Worm (Caenorhabditis elegans) whole organism, L1 larva: ENCODE results near the gene C55C3.8.

Experiments used
- C04F5.9 ChIP-seq: sonication (generic microtip); optimal IDR thresholded peaks from 2 replicates; lab custom pipeline; 2016; ENCODE audit warnings: missing genetic modification characterization, missing compliant biosample characterization
- C16A3.4 ChIP-seq: fragments of 150-350 bp; optimal IDR thresholded peaks from 2 replicates; lab custom pipeline; 2014; ENCODE audit warnings: missing biosample characterization, missing genetic modification characterization
- F16B12.6 ChIP-seq: fragments of 150-350 bp; optimal IDR thresholded peaks from 2 replicates; lab custom pipeline; 2014; ENCODE audit warnings: missing biosample characterization, missing genetic modification characterization
- aha-1 ChIP-seq: fragments of 150-350 bp; optimal IDR thresholded peaks from 2 replicates; lab custom pipeline; 2014; ENCODE audit warnings: missing biosample characterization, missing genetic modification characterization
- aly-2 ChIP-seq: fragments of 150-350 bp; optimal IDR thresholded peaks from 2 replicates; lab custom pipeline; 2014; ENCODE audit warnings: missing biosample characterization, missing genetic modification characterization
- ama-1 ChIP-seq: fragments of 150-350 bp; optimal IDR thresholded peaks from 2 replicates; lab custom pipeline; 2014
- blmp-1 ChIP-seq: fragments of 150-350 bp; optimal IDR thresholded peaks from 2 replicates; lab custom pipeline; 2014; ENCODE audit warnings: missing biosample characterization, missing genetic modification characterization
- ceh-63 ChIP-seq: fragments of 200-800 bp; sonication (Bioruptor generic); optimal IDR thresholded peaks from 2 replicates; lab custom pipeline; 2018; ENCODE audit warnings: mild to moderate bottlenecking, missing genetic modification characterization, missing compliant biosample characterization
- ceh-8 ChIP-seq: fragments of 200-800 bp; sonication (Bioruptor generic); optimal IDR thresholded peaks from 2 replicates; lab custom pipeline; 2018; ENCODE audit warnings: mild to moderate bottlenecking, missing genetic modification characterization, moderate library complexity, missing compliant biosample characterization
- ceh-82 ChIP-seq, 3 experiments: fragments of 150-350 bp in 1 of 3; sonication (generic microtip) in 2 of 3; optimal IDR thresholded peaks; 2 replicates each; lab custom pipeline; 2014 to 2017; ENCODE audit warnings: missing biosample characterization in 3 of 3, missing genetic modification characterization in 3 of 3
- ceh-88 ChIP-seq: fragments of 200-800 bp; sonication (Bioruptor generic); IDR thresholded peaks from 2 replicates; pipeline ENCODE4 v1.3.6; 2022; ENCODE audit warnings: missing genetic modification characterization, missing compliant biosample characterization
- ces-1 ChIP-seq: fragments of 150-350 bp; optimal IDR thresholded peaks from 2 replicates; lab custom pipeline; 2014; ENCODE audit warnings: missing biosample characterization, missing genetic modification reagents, missing genetic modification characterization
- dpl-1 ChIP-seq, 3 experiments: fragments of 150-350 bp in 2 of 3; sonication (generic microtip) in 1 of 3; optimal IDR thresholded peaks; 2 replicates each; lab custom pipeline; 2014 to 2017; ENCODE audit warnings: missing biosample characterization in 3 of 3, missing genetic modification characterization in 3 of 3, missing genetic modification reagents in 3 of 3
- dsc-1 ChIP-seq: sonication (generic microtip); optimal IDR thresholded peaks from 2 replicates; lab custom pipeline; 2016; ENCODE audit warnings: mild to moderate bottlenecking, missing genetic modification characterization, missing compliant biosample characterization
- efl-1 ChIP-seq, 4 experiments: fragments of 150-350 bp; optimal IDR thresholded peaks in 3 of 4; peaks in 1 of 4; 1 replicate in 1 of 4; 2 replicates in 3 of 4; lab custom pipeline; 2014; ENCODE audit warnings: missing biosample characterization in 2 of 4, missing genetic modification characterization in 2 of 4, missing genetic modification reagents in 2 of 4
- efl-3 ChIP-seq: fragments of 200-800 bp; sonication (Bioruptor generic); optimal IDR thresholded peaks from 2 replicates; lab custom pipeline; 2018; ENCODE audit warnings: mild to moderate bottlenecking, missing genetic modification characterization, missing compliant biosample characterization
- elt-2 ChIP-seq: sonication (generic microtip); optimal IDR thresholded peaks from 2 replicates; lab custom pipeline; 2016; ENCODE audit warnings: missing genetic modification characterization, mild to moderate bottlenecking, inconsistent platforms, missing compliant biosample characterization, missing genetic modification reagents
- elt-3 ChIP-seq, 6 experiments: fragments of 150-350 bp in 1 of 6; sonication (generic microtip); optimal IDR thresholded peaks; 2 replicates each; lab custom pipeline; 2017 to 2018; ENCODE audit warnings: missing biosample characterization in 6 of 6, missing genetic modification characterization in 6 of 6, inconsistent platforms in 1 of 6
- fkh-10 ChIP-seq: sonication (generic microtip); optimal IDR thresholded peaks from 2 replicates; lab custom pipeline; 2017; ENCODE audit warnings: missing biosample characterization, missing genetic modification reagents, missing genetic modification characterization
- fkh-8 ChIP-seq: sonication (generic microtip); optimal IDR thresholded peaks from 2 replicates; lab custom pipeline; 2016; ENCODE audit warnings: mild to moderate bottlenecking, missing genetic modification characterization, missing compliant biosample characterization
- hlh-4 ChIP-seq: sonication (generic microtip); optimal IDR thresholded peaks from 2 replicates; lab custom pipeline; 2016; ENCODE audit warnings: mild to moderate bottlenecking, missing genetic modification characterization, missing compliant biosample characterization
- hpl-2 ChIP-seq: fragments of 150-350 bp; optimal IDR thresholded peaks from 2 replicates; lab custom pipeline; 2014; ENCODE audit warnings: missing biosample characterization, missing genetic modification reagents, missing genetic modification characterization
- isw-1 ChIP-seq: fragments of 200-800 bp; sonication (Bioruptor generic); IDR thresholded peaks from 2 replicates; pipeline ENCODE4 v1.3.6; 2022; ENCODE audit warnings: missing genetic modification characterization, missing compliant biosample characterization
- jun-1 ChIP-seq: fragments of 150-350 bp; optimal IDR thresholded peaks from 2 replicates; lab custom pipeline; 2014; ENCODE audit warnings: missing biosample characterization, missing genetic modification reagents, missing genetic modification characterization
- lin-13 ChIP-seq: fragments of 150-350 bp; optimal IDR thresholded peaks from 2 replicates; lab custom pipeline; 2014; ENCODE audit warnings: missing biosample characterization, missing genetic modification reagents, missing genetic modification characterization
- lin-14 ChIP-seq: fragments of 200-800 bp; sonication (Bioruptor generic); optimal IDR thresholded peaks from 2 replicates; lab custom pipeline; 2018; ENCODE audit warnings: mild to moderate bottlenecking, missing genetic modification characterization, moderate library complexity, missing compliant biosample characterization
- lin-39 ChIP-seq: fragments of 150-350 bp; optimal IDR thresholded peaks from 2 replicates; lab custom pipeline; 2014; ENCODE audit warnings: missing biosample characterization, missing genetic modification reagents, missing genetic modification characterization
- mab-9 ChIP-seq: fragments of 200-800 bp; sonication (Bioruptor generic); IDR thresholded peaks from 2 replicates; pipeline ENCODE4 v1.3.6; 2022; ENCODE audit warnings: missing genetic modification reagents, missing genetic modification characterization, missing compliant biosample characterization
- mef-2 ChIP-seq: fragments of 150-350 bp; optimal IDR thresholded peaks from 2 replicates; lab custom pipeline; 2014; ENCODE audit warnings: missing biosample characterization, missing genetic modification characterization
- mep-1 ChIP-seq: fragments of 150-350 bp; optimal IDR thresholded peaks from 2 replicates; lab custom pipeline; 2014; ENCODE audit warnings: missing biosample characterization, missing genetic modification characterization
- nhr-11 ChIP-seq: fragments of 150-350 bp; optimal IDR thresholded peaks from 2 replicates; lab custom pipeline; 2014; ENCODE audit warnings: missing biosample characterization, missing genetic modification characterization
- nhr-237 ChIP-seq: fragments of 150-350 bp; optimal IDR thresholded peaks from 2 replicates; lab custom pipeline; 2014; ENCODE audit warnings: missing biosample characterization, missing genetic modification characterization
- nhr-28 ChIP-seq: fragments of 150-350 bp; optimal IDR thresholded peaks from 2 replicates; lab custom pipeline; 2014; ENCODE audit warnings: missing biosample characterization, missing genetic modification characterization
- nhr-85 ChIP-seq: sonication (generic microtip); peaks from one replicate; lab custom pipeline; 2016; ENCODE audit warnings: missing genetic modification characterization, inconsistent platforms, missing compliant biosample characterization
- pax-3 ChIP-seq: fragments of 200-800 bp; sonication (Bioruptor generic); optimal IDR thresholded peaks from 2 replicates; lab custom pipeline; 2018; ENCODE audit warnings: mild to moderate bottlenecking, missing genetic modification characterization, moderate library complexity, missing compliant biosample characterization
- pqm-1 ChIP-seq: sonication (generic microtip); optimal IDR thresholded peaks from 3 replicates; lab custom pipeline; 2017; ENCODE audit warnings: missing biosample characterization, missing genetic modification characterization
- snpc-4 ChIP-seq: fragments of 150-350 bp; optimal IDR thresholded peaks from 2 replicates; lab custom pipeline; 2014; ENCODE audit warnings: missing biosample characterization, missing genetic modification characterization
- snu-23 ChIP-seq: sonication (generic microtip); optimal IDR thresholded peaks from 2 replicates; lab custom pipeline; 2016; ENCODE audit warnings: missing genetic modification characterization, missing compliant biosample characterization
- sptf-1 ChIP-seq: fragments of 150-350 bp; optimal IDR thresholded peaks from 2 replicates; lab custom pipeline; 2014; ENCODE audit warnings: missing biosample characterization, missing genetic modification characterization
- tbx-2 ChIP-seq: sonication (generic microtip); optimal IDR thresholded peaks from 2 replicates; lab custom pipeline; 2016; ENCODE audit warnings: missing genetic modification characterization, missing compliant biosample characterization
- unc-62 ChIP-seq: fragments of 150-350 bp; optimal IDR thresholded peaks from 2 replicates; lab custom pipeline; 2014; ENCODE audit warnings: missing biosample characterization, missing genetic modification reagents, missing genetic modification characterization
- unc-86 ChIP-seq: sonication (generic microtip); optimal IDR thresholded peaks from 2 replicates; lab custom pipeline; 2016; ENCODE audit warnings: missing genetic modification characterization, missing compliant biosample characterization
- unc-98 ChIP-seq: fragments of 200-800 bp; sonication (Bioruptor generic); IDR thresholded peaks from 2 replicates; pipeline ENCODE4 v1.3.6; 2022; ENCODE audit warnings: missing genetic modification characterization, missing compliant biosample characterization
- vab-15 ChIP-seq: sonication (generic microtip); optimal IDR thresholded peaks from 2 replicates; lab custom pipeline; 2017; ENCODE audit warnings: missing genotype, mild to moderate bottlenecking, missing genetic modification characterization, missing compliant biosample characterization
- xbp-1 ChIP-seq: sonication (generic microtip); optimal IDR thresholded peaks from 2 replicates; lab custom pipeline; 2016; ENCODE audit warnings: missing genetic modification characterization, missing compliant biosample characterization
- zag-1 ChIP-seq: fragments of 150-350 bp; optimal IDR thresholded peaks from 2 replicates; lab custom pipeline; 2014; ENCODE audit warnings: missing biosample characterization, missing genetic modification characterization
- ztf-11 ChIP-seq, 2 experiments: sonication (generic microtip); optimal IDR thresholded peaks; 2 replicates each; lab custom pipeline; 2016 to 2017; ENCODE audit warnings: missing genetic modification characterization in 2 of 2, missing biosample characterization in 1 of 2, missing compliant biosample characterization in 1 of 2

The C55C3.8 gene

ce11 chrIV:5723659-5724058 is 32.8 kb downstream of the C55C3.8 start:
- TF ChIP-seq nhr-85 (peak; percentile 39), fkh-10 (GFP tag; lab: Kevin White, UChicago) (peak; percentile 70), lin-14 (GFP tag; lab: Kevin White, UChicago) (peak; percentile 50), sptf-1 (tag; lab: Kevin White, UChicago) (no peak)

- peak; percentile 21 for TF ChIP-seq fkh-8 (tag; lab: Kevin White, UChicago)
- no peak for TF ChIP-seq isw-1 (GFP tag; lab: Robert Waterston, UW)
- TF ChIP-seq lin-14 (GFP tag; lab: Kevin White, UChicago): peak; percentile 17
- no peak for TF ChIP-seq efl-1 (optimal IDR thresholded peaks at IDR 0.05; lab: Kevin White, UChicago)
- TF ChIP-seq efl-1 (GFP tag; optimal IDR thresholded peaks at IDR 0.05 in 1 of 2; lab: Kevin White, UChicago): peak in 1 of 2 experiments; percentile 26
Measured at ce11 chrIV:5725300-5725699, 34.5 kb downstream of the C55C3.8 start, which contains the start of gene H35B03.1. Gene H35B03.1 (plus strand): TSS chrIV:5725600.

ce11 chrIV:5731597-5731996 is 40.8 kb downstream of the C55C3.8 start, which contains the start of gene H35B03.2:
Gene H35B03.2 (minus strand): TSS chrIV:5731674.
- TF ChIP-seq lin-13 (peak; percentile 51), pax-3 (tag; lab: Kevin White, UChicago) (no peak), unc-62 (no peak), aha-1 (tag; lab: Kevin White, UChicago) (no peak), ceh-82 (tag; optimal IDR thresholded peaks at IDR 0.05; lab: Kevin White, UChicago) (peak; percentile 26 to 86 (median 67)), fkh-10 (GFP tag; lab: Kevin White, UChicago) (peak; percentile 12), tbx-2 (tag; lab: Kevin White, UChicago) (peak; percentile 76), elt-3 (tag; optimal IDR thresholded peaks at IDR 0.05; lab: Kevin White, UChicago) (peak in 2 of 6 experiments; percentile 54 to 61), ces-1 (GFP tag; lab: Kevin White, UChicago) (no peak), isw-1 (GFP tag; lab: Robert Waterston, UW) (peak; percentile 60), dpl-1 (GFP tag; optimal IDR thresholded peaks at IDR 0.05; lab: Kevin White, UChicago) (peak; percentile 98 to 99 (median 98)), zag-1 (no peak), nhr-28 (tag; lab: Kevin White, UChicago) (no peak), mab-9 (GFP tag; lab: Robert Waterston, UW) (no peak), dsc-1 (peak; percentile 62), efl-3 (GFP tag; lab: Kevin White, UChicago) (no peak), xbp-1 (peak; percentile 71), snpc-4 (peak; percentile 39), elt-2 (tag; lab: Kevin White, UChicago) (peak; percentile 2), efl-1 (optimal IDR thresholded peaks at IDR 0.05; lab: Kevin White, UChicago) (peak; percentile 88 to 98), efl-1 (GFP tag; optimal IDR thresholded peaks at IDR 0.05 in 1 of 2; lab: Kevin White, UChicago) (peak; percentile 98 to 100), fkh-8 (tag; lab: Kevin White, UChicago) (peak; percentile 46), ceh-63 (GFP tag; lab: Kevin White, UChicago) (no peak), aly-2 (tag; lab: Kevin White, UChicago) (peak; percentile 69), ceh-8 (GFP tag; lab: Kevin White, UChicago) (no peak), ama-1 (lab: Kevin White, UChicago) (no peak), nhr-237 (tag; lab: Kevin White, UChicago) (no peak), C16A3.4 (tag; lab: Kevin White, UChicago) (peak; percentile 57), mep-1 (tag; lab: Kevin White, UChicago) (peak; percentile 64), F16B12.6 (tag; lab: Kevin White, UChicago) (peak; percentile 62), hpl-2 (no peak), vab-15 (tag; lab: Kevin White, UChicago) (no peak), snu-23 (GFP tag; lab: Kevin White, UChicago) (peak; percentile 83), lin-39 (tag; lab: Kevin White, UChicago) (peak; percentile 72), nhr-11 (peak; percentile 26), C04F5.9 (tag; lab: Kevin White, UChicago) (peak; percentile 11), unc-98 (no peak), ztf-11 (tag; optimal IDR thresholded peaks at IDR 0.05; lab: Kevin White, UChicago) (no peak), unc-86 (tag; lab: Kevin White, UChicago) (peak; percentile 65), mef-2 (tag; lab: Kevin White, UChicago) (no peak), lin-14 (GFP tag; lab: Kevin White, UChicago) (peak; percentile 69), hlh-4 (tag; lab: Kevin White, UChicago) (no peak), ceh-88 (GFP tag; lab: Robert Waterston, UW) (no peak), pqm-1 (no peak), blmp-1 (tag; lab: Kevin White, UChicago) (peak; percentile 65), jun-1 (tag; lab: Kevin White, UChicago) (peak; percentile 32), nhr-85 (peak; percentile 67), sptf-1 (tag; lab: Kevin White, UChicago) (no peak)
